Worm (Caenorhabditis elegans): ENCODE measurements around the gene C36C9.4.

DNA sequence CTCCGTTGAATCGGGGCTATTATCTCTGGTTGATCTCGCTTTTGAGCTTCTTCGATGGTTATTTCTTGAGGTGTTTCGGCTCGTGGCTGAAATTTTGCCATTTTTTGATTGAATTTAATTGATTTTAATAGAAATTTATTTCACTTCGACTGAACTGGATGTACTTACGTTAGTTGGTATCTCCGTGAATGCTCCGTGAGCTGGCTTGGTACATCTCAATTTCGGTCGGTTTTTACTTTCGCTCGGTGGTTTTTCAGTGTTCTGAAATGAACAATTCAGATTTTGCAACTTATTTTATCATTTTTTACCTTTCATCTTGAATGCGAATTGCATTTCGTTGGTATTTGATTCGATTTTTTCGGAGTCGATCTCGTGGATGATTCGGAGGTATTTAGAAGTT, 31.9 kb downstream of the C36C9.4 start, which contains the start of gene R09H3.2:
- TF ChIP-seq ztf-11 (tag; optimal IDR thresholded peaks at IDR 0.05) (no peak), ceh-82 (tag; optimal IDR thresholded peaks at IDR 0.05) (no peak), mbf-1 (tag; optimal IDR thresholded peaks at IDR 0.05) (no peak), nhr-11 (tag; optimal IDR thresholded peaks at IDR 0.05) (no peak), unc-39 (tag; optimal IDR thresholded peaks at IDR 0.05) (no peak), skn-1 (tag; optimal IDR thresholded peaks at IDR 0.05) (no peak), unc-62 (GFP tag; optimal IDR thresholded peaks at IDR 0.05) (no peak), egl-27 (tag; optimal IDR thresholded peaks at IDR 0.05) (no peak), elt-3 (tag; optimal IDR thresholded peaks at IDR 0.05) (no peak), lsy-2 (tag; optimal IDR thresholded peaks at IDR 0.05) (no peak)
